Fruit fly (Drosophila melanogaster) whole organism, wandering third instar larva: ENCODE measurements around the gene ey.

Experiments
- Abd-B ChIP-seq: fragments of >200 bp; optimal IDR thresholded peaks from 2 replicates; lab custom pipeline; 2017; ENCODE audit warnings: missing biosample characterization, missing genetic modification characterization
- CG32264 ChIP-seq: fragments of 200-800 bp; sonication (Bioruptor generic); optimal IDR thresholded peaks from 2 replicates; lab custom pipeline; 2016; ENCODE audit warnings: missing biosample characterization, missing genetic modification characterization
- Dfd ChIP-seq: fragments of >200 bp; optimal IDR thresholded peaks from 2 replicates; lab custom pipeline; 2017; ENCODE audit warnings: missing biosample characterization, missing genetic modification characterization
- GATAd ChIP-seq: sonication (Bioruptor generic); optimal IDR thresholded peaks from 2 replicates; lab custom pipeline; 2016; ENCODE audit warnings: missing biosample characterization, missing genetic modification characterization
- HLH106 ChIP-seq: fragments of 200-800 bp; optimal IDR thresholded peaks from 3 replicates; lab custom pipeline; 2019; ENCODE audit warnings: missing biosample characterization, mild to moderate bottlenecking, missing genetic modification characterization, moderate library complexity
- Hnf4 ChIP-seq: fragments of 200-800 bp; sonication (Bioruptor generic); optimal IDR thresholded peaks from 2 replicates; lab custom pipeline; 2016; ENCODE audit warnings: missing biosample characterization, mild to moderate bottlenecking, missing genetic modification characterization
- Hr83 ChIP-seq: fragments of 200-300 bp; sonication (Bioruptor generic); optimal IDR thresholded peaks from 2 replicates; lab custom pipeline; 2016; ENCODE audit warnings: missing biosample characterization, mild to moderate bottlenecking, missing genetic modification characterization, moderate library complexity; ENCODE audit not compliant: poor library complexity, severe bottlenecking
- Jra ChIP-seq: sonication (Bioruptor generic); optimal IDR thresholded peaks from 2 replicates; lab custom pipeline; 2016; ENCODE audit warnings: missing biosample characterization, missing genetic modification characterization
- Mio ChIP-seq: sonication (Bioruptor generic); optimal IDR thresholded peaks from 2 replicates; lab custom pipeline; 2016; ENCODE audit warnings: missing biosample characterization, missing genetic modification characterization
- Myc ChIP-seq: fragments of >200 bp; optimal IDR thresholded peaks from 2 replicates; lab custom pipeline; 2017
- OdsH ChIP-seq: fragments of 200-800 bp; sonication (Bioruptor generic); optimal IDR thresholded peaks from 2 replicates; lab custom pipeline; 2016; ENCODE audit warnings: missing biosample characterization, mild to moderate bottlenecking, missing genetic modification characterization
- Rel ChIP-seq, 2 experiments: fragments of 200-800 bp; sonication (Bioruptor generic) in 1 of 2; optimal IDR thresholded peaks; 2 replicates in 1 of 2; 3 replicates in 1 of 2; lab custom pipeline; 2016 to 2019; ENCODE audit warnings: mild to moderate bottlenecking in 2 of 2, missing biosample characterization in 2 of 2, missing genetic modification characterization in 2 of 2, moderate library complexity in 1 of 2
- Sp1 ChIP-seq: fragments of 200-800 bp; sonication (Bioruptor generic); optimal IDR thresholded peaks from 3 replicates; lab custom pipeline; 2019; ENCODE audit warnings: missing biosample characterization, mild to moderate bottlenecking, missing genetic modification characterization, moderate library complexity
- Vsx2 ChIP-seq: fragments of 200-300, 225-300 bp; sonication (Bioruptor generic); optimal IDR thresholded peaks from 2 replicates; lab custom pipeline; 2018; ENCODE audit warnings: missing biosample characterization, missing genetic modification characterization; ENCODE audit not compliant: partially characterized antibody
- br ChIP-seq: fragments of 200-800 bp; sonication (Bioruptor generic); optimal IDR thresholded peaks from 2 replicates; lab custom pipeline; 2016; ENCODE audit warnings: missing biosample characterization, missing genetic modification characterization
- dsf ChIP-seq: sonication (Bioruptor generic); optimal IDR thresholded peaks from 2 replicates; lab custom pipeline; 2016; ENCODE audit warnings: missing biosample characterization, missing genetic modification characterization, borderline replicate concordance
- ey ChIP-seq: fragments of 200-800 bp; sonication (Bioruptor generic); optimal IDR thresholded peaks from 2 replicates; lab custom pipeline; 2016; ENCODE audit warnings: missing biosample characterization, missing genetic modification characterization
- fru ChIP-seq: fragments of 200-800 bp; sonication (Bioruptor generic); optimal IDR thresholded peaks from 3 replicates; lab custom pipeline; 2016; ENCODE audit warnings: missing biosample characterization, mild to moderate bottlenecking, missing genetic modification characterization
- h ChIP-seq: fragments of 200-800 bp; sonication (Bioruptor generic); optimal IDR thresholded peaks from 3 replicates; lab custom pipeline; 2016; ENCODE audit warnings: missing biosample characterization, mild to moderate bottlenecking, missing genetic modification characterization
- lola ChIP-seq: fragments of >200 bp; optimal IDR thresholded peaks from 2 replicates; lab custom pipeline; 2017; ENCODE audit warnings: missing biosample characterization, missing genetic modification characterization
- pan ChIP-seq: fragments of >200 bp; optimal IDR thresholded peaks from 2 replicates; lab custom pipeline; 2017
- psq ChIP-seq: fragments of 200-800 bp; sonication (Bioruptor generic); optimal IDR thresholded peaks from 3 replicates; lab custom pipeline; 2017; ENCODE audit warnings: missing biosample characterization, mild to moderate bottlenecking, missing genetic modification characterization, moderate library complexity
- rgr ChIP-seq: fragments of 200-800 bp; sonication (Bioruptor generic); optimal IDR thresholded peaks from 3 replicates; lab custom pipeline; 2016; ENCODE audit warnings: missing biosample characterization, mild to moderate bottlenecking, missing genetic modification characterization
- sage ChIP-seq: fragments of 200-800 bp; sonication (Bioruptor generic); optimal IDR thresholded peaks from 2 replicates; lab custom pipeline; 2016; ENCODE audit warnings: missing biosample characterization, mild to moderate bottlenecking, missing genetic modification characterization
- sv ChIP-seq: fragments of 200-800 bp; sonication (Bioruptor generic); optimal IDR thresholded peaks from 3 replicates; lab custom pipeline; 2016; ENCODE audit warnings: missing biosample characterization, missing genetic modification characterization
- tai ChIP-seq: sonication (Bioruptor generic); optimal IDR thresholded peaks from 2 replicates; lab custom pipeline; 2016; ENCODE audit warnings: missing biosample characterization, missing genetic modification characterization
- usp ChIP-seq: fragments of >200 bp; optimal IDR thresholded peaks from 2 replicates; lab custom pipeline; 2017; ENCODE audit warnings: missing biosample characterization, missing genetic modification characterization

ey gene

dm6 chr4:722319-722718 lies 24.8 kb downstream of the ey start:
- TF ChIP-seq lola (GFP tag; lab: Kevin White, UChicago) (no peak), pan (no peak), Hr83 (no peak), rgr (GFP tag; lab: Kevin White, UChicago) (no peak), sage (GFP tag; lab: Kevin White, UChicago) (no peak), Dfd (GFP tag; lab: Kevin White, UChicago) (no peak), Sp1 (GFP tag; lab: Kevin White, UChicago) (no peak), sv (GFP tag; lab: Kevin White, UChicago) (no peak), Myc (no peak), GATAd (GFP tag; lab: Kevin White, UChicago) (no peak), Rel (GFP tag; optimal IDR thresholded peaks at IDR 0.05; lab: Kevin White, UChicago) (no peak), Rel (tag; optimal IDR thresholded peaks at IDR 0.05; lab: Kevin White, UChicago) (no peak), HLH106 (tag; lab: Kevin White, UChicago) (no peak)

- no peak for TF ChIP-seq br (GFP tag; lab: Kevin White, UChicago)
- TF ChIP-seq Dfd (GFP tag; lab: Kevin White, UChicago), result peak; percentile 40
Observed at dm6 chr4:722904-723303, 25.4 kb downstream of the ey start.

- TF ChIP-seq fru (peak; percentile 29), dsf (no peak), ey (GFP tag; lab: Kevin White, UChicago) (no peak), tai (GFP tag; lab: Kevin White, UChicago) (no peak), CG32264 (no peak)
Observed at dm6 chr4:724140-724539, 26.7 kb downstream of the ey start, which contains the start of gene bt. Gene bt (plus strand): TSS chr4:724400.

dm6 chr4:725085-725484 lies 27.6 kb downstream of the ey start:
- no peak for TF ChIP-seq OdsH (GFP tag; lab: Kevin White, UChicago)
- no peak for TF ChIP-seq fru
- TF ChIP-seq br (GFP tag; lab: Kevin White, UChicago), result no peak
- no peak for TF ChIP-seq sv (GFP tag; lab: Kevin White, UChicago)
- TF ChIP-seq usp (GFP tag; lab: Kevin White, UChicago), result no peak
- TF ChIP-seq Mio (GFP tag; lab: Kevin White, UChicago), result no peak
- TF ChIP-seq tai (GFP tag; lab: Kevin White, UChicago), result no peak
- TF ChIP-seq sage (GFP tag; lab: Kevin White, UChicago), result no peak
- no peak for TF ChIP-seq h (GFP tag; lab: Kevin White, UChicago)
- no peak for TF ChIP-seq Hnf4 (GFP tag; lab: Kevin White, UChicago)
- TF ChIP-seq Vsx2 (GFP tag; lab: Kevin White, UChicago), result no peak
- no peak for TF ChIP-seq lola (GFP tag; lab: Kevin White, UChicago)
- no peak for TF ChIP-seq dsf
- no peak for TF ChIP-seq Abd-B (GFP tag; lab: Kevin White, UChicago)
- TF ChIP-seq CG32264, result no peak
- TF ChIP-seq Jra (GFP tag; lab: Kevin White, UChicago), result no peak
- TF ChIP-seq psq (GFP tag; lab: Kevin White, UChicago), result no peak
- TF ChIP-seq, all 38 proteins: peak for 0
